Worm (Caenorhabditis elegans) whole organism, early embryonic: ENCODE data around the gene F40F8.3.

ENCODE experiments used
- hmbx-1 ChIP-seq: sonication (generic microtip); optimal IDR thresholded peaks from 2 replicates; lab custom pipeline; 2016; ENCODE audit warnings: mild to moderate bottlenecking, missing genetic modification characterization, missing compliant biosample characterization
- hmg-4 ChIP-seq: fragments of 200-800 bp; sonication (Bioruptor generic); optimal IDR thresholded peaks from 2 replicates; lab custom pipeline; 2018; ENCODE audit warnings: mild to moderate bottlenecking, missing genetic modification characterization, missing compliant biosample characterization

ce11 chrII:11126312-11127000 is 2.6 kb upstream of the F40F8.3 start, which contains the start of the genes rps-9 and lsm-1:
- no peak for TF ChIP-seq hmbx-1
- TF ChIP-seq hmg-4 (GFP tag; lab: Kevin White, UChicago): no peak
